Fruit fly (Drosophila melanogaster) whole organism: ENCODE measurements around the gene CG11444.

Experiments used
- CG8478 ChIP-seq: fragments of >200 bp; optimal IDR thresholded peaks from 2 replicates; lab custom pipeline; 2018; ENCODE audit warnings: inconsistent platforms
- Dll ChIP-seq: fragments of >200 bp; optimal IDR thresholded peaks from 2 replicates; lab custom pipeline; 2017
- EcR ChIP-seq, 2 experiments: fragments of >200 bp; optimal IDR thresholded peaks; 2 replicates each; lab custom pipeline; 2017; ENCODE audit warnings: missing biosample characterization in 2 of 2, missing genetic modification characterization in 2 of 2, missing genetic modification reagents in 2 of 2
- pan ChIP-seq: fragments of >200 bp; optimal IDR thresholded peaks from 2 replicates; lab custom pipeline; 2017
- psq ChIP-seq: fragments of >200 bp; optimal IDR thresholded peaks from 2 replicates; lab custom pipeline; 2017
- usp ChIP-seq: fragments of >200 bp; optimal IDR thresholded peaks from 2 replicates; lab custom pipeline; 2017; ENCODE audit warnings: missing biosample characterization, missing genetic modification characterization, mixed read lengths

Gene CG11444

DNA sequence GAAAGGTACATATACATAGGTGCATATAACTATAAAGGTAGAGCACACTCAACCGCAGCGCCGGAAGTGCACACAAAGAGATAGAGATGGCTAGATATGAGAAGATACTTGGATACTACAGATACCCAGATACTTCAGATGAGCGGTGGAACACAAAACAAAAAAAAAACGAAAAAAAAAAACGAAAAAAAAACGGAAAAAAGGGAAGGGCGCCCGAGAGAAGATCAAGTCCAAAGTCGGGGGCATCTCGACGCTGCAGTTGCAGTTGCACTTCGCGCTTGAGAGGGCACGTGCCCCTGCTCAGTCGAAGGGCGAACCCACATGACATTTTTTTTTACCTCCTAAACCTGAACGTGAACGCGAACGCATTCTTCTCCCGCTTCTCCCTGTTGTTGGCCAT lies 9.8 kb upstream of the CG11444 start:
- TF ChIP-seq usp (no peak), psq (lab: Kevin White, UChicago) (no peak), EcR (GFP tag; optimal IDR thresholded peaks at IDR 0.05; lab: Kevin White, UChicago) (no peak), CG8478 (lab: Kevin White, UChicago) (no peak)

DNA sequence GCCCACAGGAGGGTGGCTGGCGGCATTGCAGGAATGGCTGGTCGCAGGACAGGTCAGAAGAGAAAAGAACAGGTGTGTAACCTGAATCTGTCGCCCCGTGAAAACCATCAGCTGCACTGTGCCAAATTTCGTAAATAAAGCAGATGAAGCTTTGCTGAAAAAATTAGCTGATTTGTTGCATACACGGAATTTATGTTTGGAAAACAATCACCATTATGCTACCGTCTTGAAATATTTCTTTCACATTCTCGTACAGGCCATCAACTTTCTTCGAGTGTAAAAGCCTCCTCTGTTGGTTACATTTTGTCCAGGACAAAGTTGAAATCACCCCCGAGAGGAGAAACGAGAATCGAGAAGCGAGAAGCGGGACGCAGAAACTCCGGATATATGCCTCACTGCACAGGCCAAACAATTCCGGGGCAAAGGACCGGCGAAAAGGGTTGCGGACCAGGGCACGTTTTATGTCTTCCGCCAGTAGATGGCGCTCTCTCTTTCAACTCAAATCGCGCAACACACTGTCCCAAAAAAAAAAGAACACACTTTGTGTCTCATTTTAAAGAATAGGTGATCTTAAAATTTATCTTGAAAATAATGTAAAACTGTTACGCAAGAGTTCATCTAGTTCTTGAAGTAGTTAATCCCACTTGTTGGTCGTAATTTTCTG lies 6.1 kb upstream of the CG11444 start:
- TF ChIP-seq psq (lab: Kevin White, UChicago) (no peak), pan (no peak), usp (no peak), EcR (GFP tag; optimal IDR thresholded peaks at IDR 0.05; lab: Kevin White, UChicago) (no peak), Dll (lab: Kevin White, UChicago) (no peak), CG8478 (lab: Kevin White, UChicago) (no peak)

DNA sequence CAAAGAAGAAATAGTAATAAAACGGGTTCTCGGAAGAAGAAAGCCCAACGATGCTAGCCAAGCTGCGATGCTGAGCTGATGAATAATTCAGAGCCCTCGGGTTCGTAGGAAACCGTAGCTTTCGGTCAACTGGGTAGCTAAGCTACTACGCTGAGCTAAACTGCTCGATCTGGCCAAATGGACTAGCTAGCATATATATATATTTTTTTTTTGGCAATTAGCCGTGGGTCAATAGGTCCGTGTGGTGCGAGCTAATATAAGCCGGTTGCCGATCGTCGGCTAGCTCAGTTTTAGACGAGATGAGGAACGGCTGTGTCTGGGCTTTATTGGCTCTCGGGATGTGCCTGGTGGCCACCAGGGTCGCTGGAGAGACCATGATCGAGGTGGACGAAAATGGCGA lies 3.6 kb upstream of the CG11444 start, which contains the start of gene CG3546:
Gene CG3546, plus strand, starts transcription at position 301 of the 400 bp plus-strand sequence.
- TF ChIP-seq pan (no peak), Dll (lab: Kevin White, UChicago) (no peak), usp (no peak), CG8478 (lab: Kevin White, UChicago) (no peak), psq (lab: Kevin White, UChicago) (no peak), EcR (GFP tag; optimal IDR thresholded peaks at IDR 0.05; lab: Kevin White, UChicago) (no peak)

DNA sequence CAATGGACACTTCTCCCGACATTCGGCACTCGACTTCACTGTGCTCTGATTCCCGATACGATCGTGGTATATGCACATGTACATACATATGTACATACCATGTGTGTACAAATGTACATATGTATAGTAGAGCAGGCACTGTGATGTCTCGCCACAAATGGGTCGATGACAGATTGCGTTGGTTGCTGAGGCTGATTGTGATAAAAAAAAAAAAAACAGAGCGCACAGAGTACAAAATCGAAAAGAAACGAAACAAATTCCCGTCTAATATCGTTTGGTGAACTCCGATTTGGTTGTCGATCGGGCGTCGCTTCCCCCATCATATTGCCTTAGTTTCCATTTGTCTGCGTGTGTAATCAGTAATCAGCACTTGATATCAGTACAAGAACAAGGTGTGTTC lies 1.6 kb upstream of the CG11444 start:
- TF ChIP-seq psq (lab: Kevin White, UChicago) (no peak), pan (no peak), usp (no peak), Dll (lab: Kevin White, UChicago) (no peak), EcR (GFP tag; optimal IDR thresholded peaks at IDR 0.05; lab: Kevin White, UChicago) (no peak), CG8478 (lab: Kevin White, UChicago) (no peak)

DNA sequence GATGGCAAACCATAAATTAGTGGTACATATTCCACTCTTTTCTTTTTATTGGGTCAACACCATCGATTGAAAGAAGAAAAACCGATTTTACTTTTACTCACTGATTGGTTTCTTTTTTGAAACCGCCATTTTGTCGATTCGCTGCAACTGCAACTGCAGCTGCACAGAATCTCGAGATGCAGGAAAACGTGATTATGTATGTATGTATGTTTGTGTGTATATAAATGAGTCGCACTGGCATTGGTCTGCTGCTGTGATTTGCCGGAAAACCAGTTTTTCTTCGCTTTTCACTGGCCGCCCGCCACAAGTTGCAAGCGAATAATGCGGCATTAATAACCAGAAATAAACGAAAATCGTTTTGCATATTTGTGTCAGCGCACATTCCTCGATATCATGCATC lies 520 bp upstream of the CG11444 start:
- no peak for TF ChIP-seq usp
- no peak for TF ChIP-seq CG8478 (lab: Kevin White, UChicago)
- no peak for TF ChIP-seq Dll (lab: Kevin White, UChicago)
- TF ChIP-seq pan: no peak
- no peak for TF ChIP-seq EcR (GFP tag; optimal IDR thresholded peaks at IDR 0.05; lab: Kevin White, UChicago)
- TF ChIP-seq psq (lab: Kevin White, UChicago): no peak

DNA sequence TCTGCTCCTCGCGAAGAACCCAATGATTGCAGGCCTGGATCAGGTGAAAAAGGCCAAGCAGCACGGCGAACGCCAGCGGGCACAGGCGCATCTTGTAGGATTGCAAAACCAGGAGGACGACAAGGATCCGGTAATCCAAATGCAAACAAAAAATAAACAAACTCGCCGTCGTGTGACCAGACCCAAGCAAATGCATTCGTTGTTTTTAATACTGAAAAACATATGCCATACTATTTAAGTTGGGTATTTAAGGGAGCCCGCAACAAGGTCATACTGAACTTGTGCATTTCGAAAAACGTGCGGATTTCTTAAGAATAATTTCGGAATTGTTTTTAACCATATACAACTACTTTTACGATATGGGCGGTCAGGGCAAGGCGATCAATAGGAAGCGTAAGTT lies 2.5 kb downstream of the CG11444 start, which contains the start of the genes CG11436 and CG3527:
Gene CG11436, minus strand, starts transcription at position 162 of the 400 bp plus-strand sequence.
Gene CG3527, plus strand, starts transcription at position 257 of the 400 bp plus-strand sequence.
- TF ChIP-seq usp (no peak), EcR (GFP tag; optimal IDR thresholded peaks at IDR 0.05; lab: Kevin White, UChicago) (no peak), CG8478 (lab: Kevin White, UChicago) (no peak), pan (no peak), Dll (lab: Kevin White, UChicago) (no peak), psq (lab: Kevin White, UChicago) (no peak)

DNA sequence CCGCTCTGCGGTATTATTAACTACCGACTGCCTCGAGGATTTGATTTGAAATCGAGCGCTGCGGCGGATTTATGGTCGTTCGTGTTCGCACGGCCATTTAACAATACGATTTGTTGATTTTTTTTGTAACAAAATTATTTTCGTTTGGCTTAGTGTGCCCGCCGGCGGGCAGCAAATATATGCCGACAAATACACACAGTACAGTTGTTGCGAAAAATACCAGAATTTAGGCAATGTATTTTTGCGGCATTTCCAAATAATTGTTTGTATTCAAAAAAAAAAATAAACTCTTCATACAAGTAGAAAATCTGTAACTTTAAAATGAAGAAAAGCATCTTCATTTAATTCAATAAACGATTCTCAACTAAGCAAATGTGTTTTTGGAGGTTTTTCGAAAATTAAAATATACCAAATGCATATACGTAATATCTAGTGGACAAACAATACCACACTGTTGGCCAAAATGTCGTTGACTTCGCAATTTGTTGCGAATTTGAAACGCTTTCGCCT lies 5.5 kb downstream of the CG11444 start, which contains the start of the genes Usf and CG15912:
Gene Usf, minus strand, starts transcription at position 184 of the 510 bp plus-strand sequence.
Gene CG15912, plus strand, starts transcription at position 460 of the 510 bp plus-strand sequence.
- no peak for TF ChIP-seq EcR (GFP tag; optimal IDR thresholded peaks at IDR 0.05; lab: Kevin White, UChicago)
- no peak for TF ChIP-seq pan
- TF ChIP-seq psq (lab: Kevin White, UChicago): no peak
- TF ChIP-seq usp: no peak
- no peak for TF ChIP-seq Dll (lab: Kevin White, UChicago)
- TF ChIP-seq CG8478 (lab: Kevin White, UChicago): no peak

DNA sequence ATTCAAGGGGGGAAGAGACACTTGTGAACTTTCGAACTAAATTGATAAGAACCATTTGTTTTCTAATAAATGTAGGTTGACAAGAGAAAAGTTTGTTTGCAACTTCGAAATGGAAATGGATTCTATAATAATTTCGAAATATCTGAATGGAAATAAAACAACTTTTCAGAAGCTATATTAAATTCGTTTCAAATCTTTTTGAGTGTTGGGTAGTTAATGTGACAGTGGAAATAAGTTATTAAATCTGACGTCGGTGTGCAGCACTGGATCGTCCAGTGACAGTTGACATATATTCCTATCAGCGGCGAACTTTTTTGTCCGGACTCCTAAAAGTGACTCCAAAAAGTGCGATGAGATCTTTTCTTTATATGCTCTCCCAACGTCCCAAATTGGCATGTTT lies 11.8 kb downstream of the CG11444 start, which contains the start of gene CG3568:
Gene CG3568, plus strand, starts transcription at position 278 of the 400 bp plus-strand sequence.
- TF ChIP-seq EcR (GFP tag; optimal IDR thresholded peaks at IDR 0.05; lab: Kevin White, UChicago): no peak
- no peak for TF ChIP-seq psq (lab: Kevin White, UChicago)
- no peak for TF ChIP-seq CG8478 (lab: Kevin White, UChicago)
- no peak for TF ChIP-seq pan
- TF ChIP-seq usp: no peak
- no peak for TF ChIP-seq Dll (lab: Kevin White, UChicago)

DNA sequence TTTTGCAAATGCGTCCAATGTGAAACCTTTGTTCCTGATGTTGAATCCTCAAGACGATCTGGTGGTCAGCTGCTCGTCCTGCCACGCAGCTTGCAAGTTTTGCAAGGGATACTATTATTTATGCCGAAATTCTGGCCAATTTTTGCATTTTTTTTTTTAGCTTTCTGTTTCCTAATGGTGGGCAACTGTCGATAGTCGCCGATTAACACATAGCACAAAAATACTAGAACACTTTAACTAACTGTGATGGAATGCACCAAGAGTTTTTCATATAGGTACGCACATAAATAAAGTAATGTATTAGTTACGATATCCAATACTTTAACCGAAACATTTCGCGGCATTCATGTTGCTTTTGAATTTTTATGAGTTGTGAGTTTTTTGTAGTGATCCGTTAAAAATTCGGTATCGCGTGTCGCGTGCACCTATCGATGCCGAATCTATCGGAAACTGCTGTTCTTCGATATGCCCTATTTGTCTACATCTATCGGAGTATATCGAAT lies 13.7 kb downstream of the CG11444 start, which contains the start of the genes rb and CHOp24:
Gene rb, minus strand, starts transcription at position 197 of the 503 bp plus-strand sequence.
Gene CHOp24, plus strand, starts transcription at position 479 of the 503 bp plus-strand sequence.
- TF ChIP-seq CG8478 (lab: Kevin White, UChicago) (no peak), EcR (GFP tag; optimal IDR thresholded peaks at IDR 0.05; lab: Kevin White, UChicago) (no peak), Dll (lab: Kevin White, UChicago) (no peak), pan (no peak), usp (no peak), psq (lab: Kevin White, UChicago) (no peak)

DNA sequence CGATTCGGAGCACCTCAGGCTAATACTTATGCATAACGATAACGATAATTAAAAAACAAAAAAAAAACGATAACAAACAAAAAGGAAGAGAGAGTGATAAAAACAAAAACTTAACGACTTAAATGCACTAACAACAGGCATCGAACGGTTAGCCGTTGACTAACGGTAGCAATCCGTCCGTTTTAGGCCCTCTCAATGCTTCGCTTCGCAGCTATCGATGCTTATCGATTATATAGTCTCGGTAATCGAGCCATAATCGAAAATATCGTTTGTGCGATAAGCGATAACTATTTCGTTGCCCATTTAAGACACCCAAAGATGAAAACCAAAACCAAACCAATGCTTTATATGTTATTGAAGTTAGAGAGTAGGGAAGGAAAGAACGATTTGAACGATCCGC lies 20.2 kb downstream of the CG11444 start:
- TF ChIP-seq psq (lab: Kevin White, UChicago) (no peak), EcR (GFP tag; optimal IDR thresholded peaks at IDR 0.05; lab: Kevin White, UChicago) (no peak), usp (no peak), pan (no peak), CG8478 (lab: Kevin White, UChicago) (no peak), Dll (lab: Kevin White, UChicago) (no peak)

DNA sequence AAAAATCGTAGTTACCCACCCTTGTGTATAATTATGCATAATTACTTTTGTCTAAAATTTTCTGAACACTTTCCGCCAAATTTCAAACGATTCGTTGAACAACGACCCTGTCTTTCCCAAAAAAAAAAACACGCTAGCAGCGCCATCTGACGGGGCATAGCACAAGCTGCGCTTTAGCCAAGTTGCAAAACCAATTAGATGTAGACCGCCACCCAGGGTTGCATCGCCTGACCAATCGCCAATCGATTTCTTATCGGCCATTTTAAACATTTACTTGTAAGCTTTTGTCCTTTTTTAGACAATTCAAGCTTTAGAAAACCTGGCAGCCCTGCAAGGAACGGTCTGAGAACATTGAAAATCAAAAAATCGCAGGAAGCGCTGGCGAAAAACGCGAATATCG lies 24.3 kb downstream of the CG11444 start, which contains the start of gene CG3556:
Gene CG3556, plus strand, starts transcription at position 323 of the 400 bp plus-strand sequence.
- TF ChIP-seq pan (no peak), EcR (GFP tag; optimal IDR thresholded peaks at IDR 0.05; lab: Kevin White, UChicago) (no peak), usp (no peak), psq (lab: Kevin White, UChicago) (no peak)

DNA sequence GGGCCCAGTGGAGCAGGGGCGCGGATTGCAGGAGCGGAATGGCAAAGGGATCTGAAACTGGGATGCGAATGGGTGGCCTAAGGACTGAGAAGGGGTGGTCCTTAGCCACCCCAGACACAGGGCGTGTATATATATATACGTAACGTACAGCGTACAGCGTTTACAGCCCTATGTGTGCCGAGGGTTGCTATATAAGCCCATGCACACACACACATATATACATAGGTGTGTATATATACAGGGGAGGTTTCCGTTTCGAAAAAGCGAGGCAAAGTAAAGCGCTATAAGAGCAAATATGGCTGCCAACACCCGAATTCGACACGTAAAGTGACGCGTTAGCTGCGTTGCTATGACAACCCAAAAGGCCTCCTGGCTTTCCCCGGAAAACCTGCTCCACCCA lies 27.4 kb downstream of the CG11444 start:
- TF ChIP-seq pan: no peak
- no peak for TF ChIP-seq usp
- TF ChIP-seq Dll (lab: Kevin White, UChicago): no peak
- no peak for TF ChIP-seq EcR (GFP tag; optimal IDR thresholded peaks at IDR 0.05; lab: Kevin White, UChicago)
- TF ChIP-seq CG8478 (lab: Kevin White, UChicago): no peak
